Worm (Caenorhabditis elegans) whole organism, midembryonic: ENCODE data around the gene mlc-3.

Experiments used
- T22C8.4 ChIP-seq: fragments of 200-800 bp; sonication (Bioruptor generic); IDR thresholded peaks from 2 replicates; pipeline ENCODE4 v1.3.6; 2022; ENCODE audit warnings: missing genetic modification characterization, missing compliant biosample characterization
- cog-1 ChIP-seq: sonication (generic microtip); optimal IDR thresholded peaks from 2 replicates; lab custom pipeline; 2016; ENCODE audit warnings: missing genetic modification characterization, missing compliant biosample characterization
- flt-1 ChIP-seq: fragments of 200-800 bp; sonication (Bioruptor generic); IDR thresholded peaks from 2 replicates; pipeline ENCODE4 v1.3.6; 2022; ENCODE audit warnings: missing genetic modification characterization, missing compliant biosample characterization
- klf-2 ChIP-seq: fragments of 200-800 bp; sonication (Bioruptor generic); conservative IDR thresholded peaks from 2 replicates; pipeline ENCODE4 v1.3.6; 2022; ENCODE audit warnings: missing genetic modification reagents, missing genetic modification characterization, missing compliant biosample characterization
- med-1 ChIP-seq: sonication (generic microtip); optimal IDR thresholded peaks from 2 replicates; lab custom pipeline; 2017; ENCODE audit warnings: missing genetic modification characterization, mild to moderate bottlenecking, missing compliant biosample characterization, antibody characterized with exemption, missing genetic modification reagents; ENCODE audit not compliant: insufficient read depth
- ref-1 ChIP-seq: fragments of 200-800 bp; sonication (Bioruptor generic); conservative IDR thresholded peaks from 2 replicates; pipeline ENCODE4 v1.3.6; 2022; ENCODE audit warnings: missing genetic modification reagents, missing genetic modification characterization, missing compliant biosample characterization
- tab-1 ChIP-seq: fragments of 200-800 bp; sonication (Bioruptor generic); IDR thresholded peaks from 2 replicates; pipeline ENCODE4 v1.3.6; 2022; ENCODE audit warnings: missing genetic modification characterization, missing compliant biosample characterization
- ztf-23 ChIP-seq: fragments of 200-800 bp; sonication (Bioruptor generic); IDR thresholded peaks from 2 replicates; pipeline ENCODE4 v1.3.6; 2022; ENCODE audit warnings: missing genetic modification reagents, missing genetic modification characterization, missing compliant biosample characterization
- ztf-29 ChIP-seq: fragments of 200-800 bp; sonication (Bioruptor generic); IDR thresholded peaks from 2 replicates; pipeline ENCODE4 v1.3.6; 2022; ENCODE audit warnings: missing genetic modification reagents, missing genetic modification characterization, missing compliant biosample characterization

mlc-3 gene

ce11 chrIII:5564799-5565198 lies at the start of gene mlc-3:
Gene mlc-3, plus strand, starts transcription at chrIII:5565025.
- TF ChIP-seq flt-1 (GFP tag; lab: Robert Waterston, UW) (peak; percentile 69; the same call in 1 of the 2 replicates), ref-1 (GFP tag; lab: Robert Waterston, UW) (no peak)

- no peak for TF ChIP-seq ztf-29 (GFP tag; lab: Robert Waterston, UW)
- TF ChIP-seq flt-1 (GFP tag; lab: Robert Waterston, UW), result no peak
- no peak for TF ChIP-seq ref-1 (GFP tag; lab: Robert Waterston, UW)
- no peak for TF ChIP-seq med-1
- no peak for TF ChIP-seq ztf-23 (GFP tag; lab: Robert Waterston, UW)
- no peak for TF ChIP-seq cog-1 (tag; lab: Kevin White, UChicago)
- TF ChIP-seq klf-2 (GFP tag; lab: Robert Waterston, UW), result no peak
- TF ChIP-seq tab-1 (GFP tag; lab: Robert Waterston, UW), result no peak
- TF ChIP-seq T22C8.4 (GFP tag; lab: Robert Waterston, UW), result no peak
Observed at ce11 chrIII:5517423-5517822, 47.4 kb upstream of the mlc-3 start, which contains the start of gene nekl-4. Gene nekl-4, minus strand, starts transcription at chrIII:5517523.

- TF ChIP-seq cog-1 (tag; lab: Kevin White, UChicago) (no peak), ref-1 (GFP tag; lab: Robert Waterston, UW) (no peak), tab-1 (GFP tag; lab: Robert Waterston, UW) (no peak), ztf-29 (GFP tag; lab: Robert Waterston, UW) (no peak)
Observed at ce11 chrIII:5521930-5522329, 42.9 kb upstream of the mlc-3 start, which contains the start of gene D1044.4. Gene D1044.4, minus strand, starts transcription at chrIII:5522030.

- TF ChIP-seq flt-1 (GFP tag; lab: Robert Waterston, UW), result no peak
- no peak for TF ChIP-seq klf-2 (GFP tag; lab: Robert Waterston, UW)
- no peak for TF ChIP-seq T22C8.4 (GFP tag; lab: Robert Waterston, UW)
- TF ChIP-seq ref-1 (GFP tag; lab: Robert Waterston, UW), result no peak
- TF ChIP-seq ztf-29 (GFP tag; lab: Robert Waterston, UW), result no peak
- no peak for TF ChIP-seq cog-1 (tag; lab: Kevin White, UChicago)
- no peak for TF ChIP-seq tab-1 (GFP tag; lab: Robert Waterston, UW)
- no peak for TF ChIP-seq med-1
- no peak for TF ChIP-seq ztf-23 (GFP tag; lab: Robert Waterston, UW)
Observed at ce11 chrIII:5525973-5526372, 38.9 kb upstream of the mlc-3 start, which contains the start of gene dex-1. Gene dex-1, plus strand, starts transcription at chrIII:5526104.

ce11 chrIII:5541777-5542176 lies 23.0 kb upstream of the mlc-3 start:
- TF ChIP-seq cog-1 (tag; lab: Kevin White, UChicago) (no peak), tab-1 (GFP tag; lab: Robert Waterston, UW) (no peak), klf-2 (GFP tag; lab: Robert Waterston, UW) (no peak), ref-1 (GFP tag; lab: Robert Waterston, UW) (no peak), flt-1 (GFP tag; lab: Robert Waterston, UW) (no peak), ztf-23 (GFP tag; lab: Robert Waterston, UW) (no peak), ztf-29 (GFP tag; lab: Robert Waterston, UW) (no peak), T22C8.4 (GFP tag; lab: Robert Waterston, UW) (no peak), med-1 (no peak)

- TF ChIP-seq med-1, result no peak
Observed at ce11 chrIII:5543050-5543449, 21.8 kb upstream of the mlc-3 start, which contains the start of gene D1044.6. Gene D1044.6, minus strand, starts transcription at chrIII:5543177.

- TF ChIP-seq cog-1 (tag; lab: Kevin White, UChicago) (no peak), ztf-23 (GFP tag; lab: Robert Waterston, UW) (no peak), med-1 (no peak), ztf-29 (GFP tag; lab: Robert Waterston, UW) (no peak), ref-1 (GFP tag; lab: Robert Waterston, UW) (no peak), klf-2 (GFP tag; lab: Robert Waterston, UW) (no peak)
Observed at ce11 chrIII:5543727-5544345, 21.0 kb upstream of the mlc-3 start, which contains the start of gene D1044.1. Gene D1044.1, plus strand, starts transcription at chrIII:5544295.

- TF ChIP-seq cog-1 (tag; lab: Kevin White, UChicago), result no peak
Observed at ce11 chrIII:5546309-5546708, 18.5 kb upstream of the mlc-3 start.

- TF ChIP-seq tab-1 (GFP tag; lab: Robert Waterston, UW), result no peak
- no peak for TF ChIP-seq ztf-23 (GFP tag; lab: Robert Waterston, UW)
- no peak for TF ChIP-seq T22C8.4 (GFP tag; lab: Robert Waterston, UW)
- TF ChIP-seq ref-1 (GFP tag; lab: Robert Waterston, UW), result no peak
- no peak for TF ChIP-seq cog-1 (tag; lab: Kevin White, UChicago)
- no peak for TF ChIP-seq ztf-29 (GFP tag; lab: Robert Waterston, UW)
- TF ChIP-seq med-1, result no peak
- no peak for TF ChIP-seq flt-1 (GFP tag; lab: Robert Waterston, UW)
- TF ChIP-seq klf-2 (GFP tag; lab: Robert Waterston, UW), result no peak
Observed at ce11 chrIII:5546730-5547129, 18.1 kb upstream of the mlc-3 start, which contains the start of gene F09F7.5. Gene F09F7.5, plus strand, starts transcription at chrIII:5546987.

ce11 chrIII:5550193-5550592 lies 14.6 kb upstream of the mlc-3 start:
- no peak for TF ChIP-seq tab-1 (GFP tag; lab: Robert Waterston, UW)
- no peak for TF ChIP-seq T22C8.4 (GFP tag; lab: Robert Waterston, UW)
- TF ChIP-seq ref-1 (GFP tag; lab: Robert Waterston, UW), result no peak
- TF ChIP-seq flt-1 (GFP tag; lab: Robert Waterston, UW), result no peak
- TF ChIP-seq cog-1 (tag; lab: Kevin White, UChicago), result no peak
- TF ChIP-seq ztf-29 (GFP tag; lab: Robert Waterston, UW), result no peak
- TF ChIP-seq ztf-23 (GFP tag; lab: Robert Waterston, UW), result no peak
- TF ChIP-seq klf-2 (GFP tag; lab: Robert Waterston, UW), result no peak
- TF ChIP-seq med-1, result no peak
